Fruit fly (Drosophila melanogaster): ENCODE measurements around the gene CG14937.

dm6 chr2L:11808327-11808701 is 14.4 kb upstream of the CG14937 start:
- TF ChIP-seq CG8478 (optimal IDR thresholded peaks at IDR 0.05) (no peak), CTCF (optimal IDR thresholded peaks at IDR 0.05) (no peak)
